Worm (Caenorhabditis elegans): Measurements from ENCODE around the gene C05D11.1.

C05D11.1 gene

ce11 chrIII:6444335-6444734 is 7.9 kb downstream of the C05D11.1 start, which contains the start of gene C05D11.13:
TSS of gene C05D11.13 (minus strand) at chrIII:6444586.
- TF ChIP-seq dmd-6 (GFP tag; IDR thresholded peaks at IDR 0.05) (peak; percentile 30; the same call in 1 of the 2 replicates), duxl-1 (tag; optimal IDR thresholded peaks at IDR 0.05; ENCODE audit: poor library complexity) (peak; percentile 66), snpc-1.2 (GFP tag; IDR thresholded peaks at IDR 0.05) (no peak), ceh-44 (GFP tag; IDR thresholded peaks at IDR 0.05) (no peak), nhr-28 (tag; optimal IDR thresholded peaks at IDR 0.05) (peak; percentile 43), nhr-42 (GFP tag; IDR thresholded peaks at IDR 0.05) (no peak), lin-1 (GFP tag; IDR thresholded peaks at IDR 0.05) (peak; percentile 27; the same call in 1 of the 2 replicates), D1046.2 (GFP tag; IDR thresholded peaks at IDR 0.05) (no peak), aha-1 (tag) (peak; percentile 1), dmd-8 (GFP tag; IDR thresholded peaks at IDR 0.05) (no peak), hlh-30 (tag; optimal IDR thresholded peaks at IDR 0.05; ENCODE audit: insufficient read depth) (peak; percentile 56), fkh-10 (GFP tag; optimal IDR thresholded peaks at IDR 0.05) (no peak), zfp-2 (tag; optimal IDR thresholded peaks at IDR 0.05) (no peak), mep-1 (tag; optimal IDR thresholded peaks at IDR 0.05) (peak; percentile 73), ama-1 (optimal IDR thresholded peaks at IDR 0.05) (peak; percentile 19), pha-4 (GFP tag; IDR thresholded peaks at IDR 0.05) (no peak), pha-4 (tag; optimal IDR thresholded peaks at IDR 0.05) (peak; percentile 77), rbr-2 (tag; optimal IDR thresholded peaks at IDR 0.05) (peak; percentile 37), mes-2 (tag; optimal IDR thresholded peaks at IDR 0.05; ENCODE audit: poor library complexity, severe bottlenecking) (peak; percentile 56), lin-38 (GFP tag; IDR thresholded peaks at IDR 0.05) (peak; percentile 58), hmg-1.1 (GFP tag; IDR thresholded peaks at IDR 0.05) (peak; percentile 34; the same call in 1 of the 2 replicates), hlh-11 (tag; optimal IDR thresholded peaks at IDR 0.05) (peak; percentile 49), nhr-102 (tag; optimal IDR thresholded peaks at IDR 0.05) (peak; percentile 39), lin-39 (tag; optimal IDR thresholded peaks at IDR 0.05) (no peak), arid-1 (GFP tag; conservative IDR thresholded peaks at IDR 0.05) (0 out of 2 replicates have a peak, but pooled peaks have one; percentile 27), spr-3 (GFP tag; optimal IDR thresholded peaks at IDR 0.05) (no peak), mxl-3 (GFP tag; optimal IDR thresholded peaks at IDR 0.05) (peak; percentile 42), mdl-1 (tag; optimal IDR thresholded peaks at IDR 0.05) (peak; percentile 28 to 74), lsy-2 (tag; optimal IDR thresholded peaks at IDR 0.05) (peak in 1 of 2 experiments; percentile 86), F10B5.3 (tag; optimal IDR thresholded peaks at IDR 0.05) (peak; percentile 31), dpl-1 (GFP tag; optimal IDR thresholded peaks at IDR 0.05) (peak; percentile 12), fos-1 (tag; optimal IDR thresholded peaks at IDR 0.05) (no peak), Y105C5A.15 (GFP tag; IDR thresholded peaks at IDR 0.05) (0 out of 2 replicates have a peak, but pooled peaks have one; percentile 33), Y75B8A.6 (GFP tag; IDR thresholded peaks at IDR 0.05) (no peak), T26A8.4 (GFP tag; IDR thresholded peaks at IDR 0.05) (peak; percentile 63; the same call in 1 of the 2 replicates), dve-1 (tag; optimal IDR thresholded peaks at IDR 0.05; ENCODE audit: insufficient read depth) (peak; percentile 64), saeg-2 (GFP tag; IDR thresholded peaks at IDR 0.05) (no peak), nhr-6 (tag; optimal IDR thresholded peaks at IDR 0.05) (peak; percentile 54), daf-16 (GFP tag; optimal IDR thresholded peaks at IDR 0.05) (peak in 1 of 2 experiments; percentile 32), daf-16 (tag; optimal IDR thresholded peaks at IDR 0.05) (peak; percentile 45)

DNA sequence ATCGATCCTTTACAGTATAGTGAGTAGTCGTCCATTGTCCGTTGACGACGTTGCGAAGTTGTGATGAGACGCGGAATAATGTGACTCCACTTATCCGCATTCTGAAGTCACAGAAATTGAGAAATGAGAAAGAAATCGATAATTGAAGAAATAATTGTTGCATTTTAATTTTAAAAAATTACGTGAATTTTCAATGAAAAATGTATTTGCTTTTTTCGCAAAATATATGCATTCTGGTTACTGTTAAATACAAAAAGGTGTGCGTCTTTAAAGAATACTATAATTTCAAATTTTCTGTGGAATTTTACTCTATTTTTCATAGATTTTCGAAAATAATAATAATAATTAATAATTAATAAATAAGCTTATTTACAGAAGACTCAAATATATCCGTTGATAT is 10.4 kb downstream of the C05D11.1 start, which contains the start of gene let-721:
Gene let-721, minus strand, starts transcription at position 101 of the 400 bp plus-strand sequence.
- TF ChIP-seq unc-62 (GFP tag; optimal IDR thresholded peaks at IDR 0.05 in 1 of 2) (peak in 1 of 2 experiments; percentile 45), unc-62 (tag; optimal IDR thresholded peaks at IDR 0.05) (no peak), vab-7 (GFP tag; IDR thresholded peaks at IDR 0.05) (0 out of 2 replicates have a peak, but pooled peaks have one; percentile 11), Y5F2A.4 (GFP tag; optimal IDR thresholded peaks at IDR 0.05) (no peak)

Measured in whole organism, L4 larva.